Worm (Caenorhabditis elegans) whole organism, mixed stage, embryonic: Measurements from ENCODE around the gene H20E11.1.
"Not testable (repeated sequence)": the region's sequence is repeated elsewhere in the genome, so short reads cannot be mapped to it uniquely, and the experiment has no call there.

Source experiments
- nhr-237 ChIP-seq: fragments of 150-350 bp; optimal IDR thresholded peaks from 2 replicates; lab custom pipeline; 2014; ENCODE audit warnings: missing biosample characterization, missing genetic modification characterization
- nhr-76 ChIP-seq: sonication (generic microtip); optimal IDR thresholded peaks from 2 replicates; lab custom pipeline; 2017; ENCODE audit warnings: missing biosample characterization, missing genetic modification characterization
- unc-62 ChIP-seq: fragments of 150-350 bp; optimal IDR thresholded peaks from 2 replicates; lab custom pipeline; 2014; ENCODE audit warnings: missing biosample characterization, missing genetic modification reagents, missing genetic modification characterization

ce11 chrIV:6827477-6827876, 2.5 kb upstream of the H20E11.1 start, which contains the start of gene H20E11.2:
- TF ChIP-seq nhr-237 (tag; lab: Kevin White, UChicago); unc-62; nhr-76 (tag; lab: Kevin White, UChicago): not testable (repeated sequence)
